Fruit fly (Drosophila melanogaster) Kc167 (cell line): ENCODE results near the gene firl.

ENCODE experiments used
- Sin3A ChIP-seq: fragments of >200 bp; optimal IDR thresholded peaks from 2 replicates; lab custom pipeline; 2018; ENCODE audit warnings: missing external identifiers
- h ChIP-seq: fragments of >200 bp; optimal IDR thresholded peaks from 3 replicates; lab custom pipeline; 2018; ENCODE audit warnings: missing external identifiers
- psq ChIP-seq: fragments of >200 bp; optimal IDR thresholded peaks from 2 replicates; lab custom pipeline; 2017; ENCODE audit warnings: missing external identifiers

- no peak for TF ChIP-seq psq (lab: Kevin White, UChicago)
- TF ChIP-seq h (lab: Kevin White, UChicago) = no peak
- no peak for TF ChIP-seq Sin3A (lab: Kevin White, UChicago)
Measured at dm6 chr2L:12081118-12081665, 14.6 kb upstream of the firl start.
